Worm (Caenorhabditis elegans) whole organism, L1 larva: ENCODE measurements around the gene srh-276.

Experiments
- C34B4.2 ChIP-seq: sonication (generic microtip); optimal IDR thresholded peaks from 2 replicates; lab custom pipeline; 2017; ENCODE audit warnings: mild to moderate bottlenecking, missing genetic modification characterization, missing compliant biosample characterization
- ama-1 ChIP-seq: fragments of 150-350 bp; optimal IDR thresholded peaks from 2 replicates; lab custom pipeline; 2014
- ceh-63 ChIP-seq: fragments of 200-800 bp; sonication (Bioruptor generic); optimal IDR thresholded peaks from 2 replicates; lab custom pipeline; 2018; ENCODE audit warnings: mild to moderate bottlenecking, missing genetic modification characterization, missing compliant biosample characterization
- ceh-82 ChIP-seq, 3 experiments: fragments of 150-350 bp in 1 of 3; sonication (generic microtip) in 2 of 3; optimal IDR thresholded peaks; 2 replicates each; lab custom pipeline; 2014 to 2017; ENCODE audit warnings: missing biosample characterization in 3 of 3, missing genetic modification characterization in 3 of 3
- fkh-4 ChIP-seq: sonication (generic microtip); optimal IDR thresholded peaks from 2 replicates; lab custom pipeline; 2016; ENCODE audit warnings: missing compliant biosample characterization, missing genetic modification characterization, borderline replicate concordance
- lin-15B ChIP-seq: fragments of 150-350 bp; sonication (generic microtip); optimal IDR thresholded peaks from 3 replicates; lab custom pipeline; 2014; ENCODE audit warnings: missing biosample characterization, missing genetic modification characterization
- mep-1 ChIP-seq: fragments of 150-350 bp; optimal IDR thresholded peaks from 2 replicates; lab custom pipeline; 2014; ENCODE audit warnings: missing biosample characterization, missing genetic modification characterization
- skn-1 ChIP-seq: fragments of 150-350 bp; optimal IDR thresholded peaks from 2 replicates; lab custom pipeline; 2014; ENCODE audit warnings: missing biosample characterization, missing genetic modification characterization
- swsn-7 ChIP-seq: sonication (generic microtip); optimal IDR thresholded peaks from 2 replicates; lab custom pipeline; 2016; ENCODE audit warnings: missing genetic modification characterization, missing compliant biosample characterization
- unc-130 ChIP-seq: fragments of 150-350 bp; optimal IDR thresholded peaks from 2 replicates; lab custom pipeline; 2017; ENCODE audit warnings: missing biosample characterization, missing genetic modification characterization, inconsistent platforms

DNA sequence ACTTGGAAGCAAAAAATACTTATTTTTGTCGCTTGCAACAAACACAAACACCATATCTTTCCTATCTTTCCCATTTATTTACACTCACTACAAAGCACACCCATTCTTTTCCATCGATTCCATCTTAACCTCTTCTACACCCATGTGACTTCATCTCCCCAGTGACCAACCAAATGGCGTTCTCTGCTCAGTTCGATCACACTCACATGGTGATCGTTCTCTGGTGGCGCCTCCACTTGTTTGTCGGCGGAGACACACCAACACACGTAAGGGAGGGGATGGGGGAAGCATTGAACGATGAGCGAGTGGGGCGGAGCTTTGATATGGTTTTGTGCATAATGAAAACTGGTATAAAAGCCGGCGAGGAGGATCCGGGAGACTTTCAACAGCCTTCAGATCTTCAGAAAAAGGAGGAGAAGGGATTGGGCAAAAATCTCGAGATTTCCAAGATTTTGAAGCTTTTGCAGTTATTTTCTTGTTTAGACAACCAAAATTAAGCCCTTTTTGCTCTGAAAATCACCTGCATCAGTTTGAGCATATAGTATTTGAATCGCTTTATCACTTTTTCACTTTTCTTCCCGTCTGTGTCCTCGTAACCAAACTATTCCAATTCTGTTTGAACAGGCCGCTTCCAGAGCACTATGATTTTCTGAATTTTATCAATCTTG is 37.5 kb downstream of the srh-276 start:
- TF ChIP-seq ceh-82 (tag; optimal IDR thresholded peaks at IDR 0.05; lab: Kevin White, UChicago), result peak in 1 of 3 experiments; percentile 44
- peak; percentile 43 for TF ChIP-seq ama-1
- peak; percentile 80 for TF ChIP-seq mep-1
- peak; percentile 99 for TF ChIP-seq unc-130 (tag; lab: Kevin White, UChicago)
- no peak for TF ChIP-seq fkh-4
- TF ChIP-seq C34B4.2, result no peak
- no peak for TF ChIP-seq ceh-63 (GFP tag; lab: Kevin White, UChicago)
- TF ChIP-seq lin-15B (tag; lab: Kevin White, UChicago), result no peak
- TF ChIP-seq skn-1 (tag; lab: Kevin White, UChicago), result peak; percentile 53
- TF ChIP-seq swsn-7 (tag; lab: Kevin White, UChicago), result peak; percentile 66
